Fruit fly (Drosophila melanogaster): ENCODE measurements around the gene Lcch3.

Lcch3 gene

DNA sequence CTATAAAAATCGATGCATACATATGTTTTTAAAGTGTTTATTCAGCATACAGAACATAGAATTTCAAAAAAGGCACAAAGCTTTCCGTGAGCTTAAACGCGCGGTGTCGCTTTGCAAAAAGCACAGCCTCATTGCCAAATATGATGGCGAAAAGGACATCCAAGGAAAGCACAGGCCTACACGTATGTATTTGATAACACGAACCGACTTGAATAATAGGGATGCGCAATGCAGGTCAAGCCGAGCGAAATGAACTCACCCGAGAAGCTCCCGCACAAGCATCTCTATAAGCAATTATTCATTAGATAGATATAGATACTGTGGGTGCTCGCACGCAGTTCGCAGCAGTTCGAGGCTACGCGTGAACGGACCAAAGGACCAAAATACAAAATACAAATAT is at the start of gene Lcch3:
Lcch3 (plus strand) TSS at position 301 of the 400 bp plus-strand sequence.
- TF ChIP-seq Abd-B (GFP tag; optimal IDR thresholded peaks at IDR 0.05) (no peak), foxo (GFP tag; optimal IDR thresholded peaks at IDR 0.05) (no peak), N (GFP tag; optimal IDR thresholded peaks at IDR 0.05) (no peak), dl (GFP tag; optimal IDR thresholded peaks at IDR 0.05; ENCODE audit: insufficient read depth in 1 of 2, partially characterized antibody in 2 of 2) (no peak), woc (GFP tag; optimal IDR thresholded peaks at IDR 0.05) (no peak), Myc (optimal IDR thresholded peaks at IDR 0.05) (no peak)

DNA sequence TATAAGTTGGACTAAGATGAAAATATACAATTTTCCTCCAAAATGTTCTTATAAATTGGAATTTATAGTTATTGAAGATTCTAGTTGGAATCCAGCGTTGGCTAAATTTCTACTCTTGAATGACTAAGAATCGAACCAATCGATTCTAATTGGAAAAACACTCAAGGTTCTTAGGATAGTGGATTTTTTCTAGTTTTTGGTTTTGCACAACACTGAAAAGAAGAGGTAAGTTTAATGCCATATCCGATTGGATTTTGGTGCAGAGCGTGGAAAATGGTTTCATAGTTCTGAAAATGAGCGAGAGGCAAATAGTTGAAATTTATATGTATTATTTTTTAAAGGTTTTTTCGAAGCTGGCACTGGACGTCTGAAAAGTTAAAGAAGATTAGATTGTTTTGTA is 49.3 kb upstream of the Lcch3 start:
- TF ChIP-seq brk (GFP tag; optimal IDR thresholded peaks at IDR 0.05) (no peak), Hr83 (GFP tag; optimal IDR thresholded peaks at IDR 0.05; ENCODE audit: poor library complexity, severe bottlenecking) (no peak), CG9705 (GFP tag; optimal IDR thresholded peaks at IDR 0.05) (no peak)

DNA sequence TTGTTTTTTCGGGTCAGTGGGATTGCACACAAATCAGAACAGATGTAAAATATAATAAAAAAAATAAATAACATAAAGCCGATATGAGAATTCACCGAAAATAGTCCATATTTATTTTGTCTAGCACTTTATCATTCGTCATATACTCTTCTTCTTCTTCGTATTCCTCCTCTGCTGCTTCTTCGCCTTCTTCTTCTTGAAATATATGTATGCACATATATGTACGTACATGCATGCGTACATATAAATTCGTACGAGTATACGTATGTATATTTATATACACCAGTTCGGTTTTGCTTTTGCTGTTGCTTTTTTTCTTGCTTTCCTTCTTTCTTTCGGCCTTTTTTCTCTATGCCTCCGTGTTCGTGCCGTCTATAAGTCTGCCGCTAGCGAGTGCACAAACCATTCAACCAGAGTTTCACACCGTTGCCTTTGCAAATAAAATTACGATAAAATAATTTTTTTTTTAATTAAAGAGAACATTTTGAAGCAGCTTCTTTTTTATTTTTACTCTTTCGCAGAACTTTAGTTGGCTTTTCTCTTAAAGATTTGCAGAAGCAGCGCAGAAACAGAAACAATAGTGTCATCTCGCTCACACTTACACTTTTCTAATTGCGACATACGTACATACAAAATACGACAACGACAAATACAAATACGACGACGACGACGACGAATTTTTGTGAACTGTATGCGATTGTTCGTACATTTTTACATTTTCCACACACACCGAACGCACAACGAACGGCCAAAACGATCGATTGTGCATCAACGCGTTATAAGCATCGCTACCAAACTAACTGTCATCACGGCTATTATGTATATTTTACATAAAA is 38.3 kb upstream of the Lcch3 start:
- TF ChIP-seq Rel (GFP tag; optimal IDR thresholded peaks at IDR 0.05) = peak; percentile 35
- peak; percentile 38 for TF ChIP-seq Rel (tag; optimal IDR thresholded peaks at IDR 0.05)
- TF ChIP-seq psq (GFP tag; optimal IDR thresholded peaks at IDR 0.05) = peak; percentile 100
- no peak for TF ChIP-seq h (GFP tag; optimal IDR thresholded peaks at IDR 0.05)
- TF ChIP-seq CG32264 (GFP tag; optimal IDR thresholded peaks at IDR 0.05) = peak; percentile 38
- TF ChIP-seq sv (GFP tag; optimal IDR thresholded peaks at IDR 0.05) = no peak
- TF ChIP-seq GATAd (GFP tag; optimal IDR thresholded peaks at IDR 0.05) = no peak
- no peak for TF ChIP-seq Dfd (GFP tag; optimal IDR thresholded peaks at IDR 0.05)
- no peak for TF ChIP-seq rgr (GFP tag; optimal IDR thresholded peaks at IDR 0.05)
- TF ChIP-seq dmrt93B (GFP tag; optimal IDR thresholded peaks at IDR 0.05) = no peak
- no peak for TF ChIP-seq ey (GFP tag; optimal IDR thresholded peaks at IDR 0.05)
- no peak for TF ChIP-seq dsf (GFP tag; optimal IDR thresholded peaks at IDR 0.05; ENCODE audit: borderline replicate concordance)
- TF ChIP-seq Hr78 (GFP tag; optimal IDR thresholded peaks at IDR 0.05) = no peak
- TF ChIP-seq br (GFP tag; optimal IDR thresholded peaks at IDR 0.05) = peak; percentile 21
- no peak for TF ChIP-seq dl (GFP tag; optimal IDR thresholded peaks at IDR 0.05; ENCODE audit: insufficient read depth in 1 of 2, partially characterized antibody in 2 of 2)
- TF ChIP-seq Sp1 (GFP tag; optimal IDR thresholded peaks at IDR 0.05) = peak; percentile 84
- TF ChIP-seq sage (GFP tag; optimal IDR thresholded peaks at IDR 0.05) = peak; percentile 67
- TF ChIP-seq N (GFP tag; optimal IDR thresholded peaks at IDR 0.05) = no peak

DNA sequence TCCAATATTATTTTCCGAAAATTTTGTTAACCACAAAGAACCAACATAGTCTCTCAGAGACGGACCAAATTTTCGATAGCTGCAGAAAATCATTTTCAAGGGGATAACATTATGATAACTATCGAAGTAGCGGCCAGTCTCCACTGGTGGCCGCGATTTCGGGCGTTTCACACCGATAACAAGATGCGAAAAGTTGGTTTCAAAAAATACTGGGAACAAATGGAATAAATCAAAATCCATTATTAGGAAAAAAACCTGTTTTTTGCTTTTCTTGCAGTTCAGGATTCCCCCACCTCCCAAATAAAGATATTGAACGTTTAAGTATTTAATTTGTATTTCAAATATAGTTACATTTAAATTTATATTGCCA is 37.7 kb upstream of the Lcch3 start, which contains the start of gene tay:
tay (minus strand) TSS at position 65 of the 370 bp plus-strand sequence.
- TF ChIP-seq dmrt93B (GFP tag; optimal IDR thresholded peaks at IDR 0.05) (no peak), sage (GFP tag; optimal IDR thresholded peaks at IDR 0.05) (no peak), Sp1 (GFP tag; optimal IDR thresholded peaks at IDR 0.05) (no peak), GATAd (GFP tag; optimal IDR thresholded peaks at IDR 0.05) (no peak), rgr (GFP tag; optimal IDR thresholded peaks at IDR 0.05) (peak; percentile 15), Dif (GFP tag; optimal IDR thresholded peaks at IDR 0.05; ENCODE audit: partially characterized antibody) (no peak), fru (GFP tag; optimal IDR thresholded peaks at IDR 0.05) (no peak), dl (GFP tag; optimal IDR thresholded peaks at IDR 0.05; ENCODE audit: insufficient read depth in 1 of 2, partially characterized antibody in 2 of 2) (no peak), br (GFP tag; optimal IDR thresholded peaks at IDR 0.05) (no peak), pan (optimal IDR thresholded peaks at IDR 0.05) (no peak), Rel (GFP tag; optimal IDR thresholded peaks at IDR 0.05) (no peak), Rel (tag; optimal IDR thresholded peaks at IDR 0.05) (peak; percentile 44), CG9705 (GFP tag; optimal IDR thresholded peaks at IDR 0.05) (no peak), CG32264 (GFP tag; optimal IDR thresholded peaks at IDR 0.05) (no peak), Hnf4 (GFP tag; optimal IDR thresholded peaks at IDR 0.05) (no peak), Myc (optimal IDR thresholded peaks at IDR 0.05) (peak; percentile 18), dsf (GFP tag; optimal IDR thresholded peaks at IDR 0.05; ENCODE audit: borderline replicate concordance) (no peak), Hr78 (GFP tag; optimal IDR thresholded peaks at IDR 0.05) (no peak), jim (GFP tag; optimal IDR thresholded peaks at IDR 0.05) (no peak), sv (GFP tag; optimal IDR thresholded peaks at IDR 0.05) (no peak), CrebA (GFP tag; optimal IDR thresholded peaks at IDR 0.05; ENCODE audit: borderline replicate concordance) (no peak), lola (GFP tag; optimal IDR thresholded peaks at IDR 0.05) (no peak), foxo (GFP tag; optimal IDR thresholded peaks at IDR 0.05) (no peak), tai (GFP tag; optimal IDR thresholded peaks at IDR 0.05) (no peak), Mio (GFP tag; optimal IDR thresholded peaks at IDR 0.05) (no peak), Vsx2 (GFP tag; optimal IDR thresholded peaks at IDR 0.05; ENCODE audit: partially characterized antibody) (no peak), Dfd (GFP tag; optimal IDR thresholded peaks at IDR 0.05) (no peak), Hr83 (GFP tag; optimal IDR thresholded peaks at IDR 0.05; ENCODE audit: poor library complexity, severe bottlenecking) (peak; percentile 4), Jra (GFP tag; optimal IDR thresholded peaks at IDR 0.05) (no peak)

Data from whole organism, wandering third instar larva.